Worm (Caenorhabditis elegans): ENCODE data around the gene leo-1.

- no peak for TF ChIP-seq aly-1 (tag; optimal IDR thresholded peaks at IDR 0.05)
- TF ChIP-seq B0310.2 (tag; optimal IDR thresholded peaks at IDR 0.05) = no peak
- TF ChIP-seq ceh-36 (tag; optimal IDR thresholded peaks at IDR 0.05) = no peak
- no peak for TF ChIP-seq tbx-37 (GFP tag; conservative IDR thresholded peaks at IDR 0.05)
- TF ChIP-seq ama-1 (optimal IDR thresholded peaks at IDR 0.05) = no peak
- no peak for TF ChIP-seq sea-1 (GFP tag; conservative IDR thresholded peaks at IDR 0.05)
- TF ChIP-seq ets-7 (tag; optimal IDR thresholded peaks at IDR 0.05) = no peak
- no peak for TF ChIP-seq hmg-4 (GFP tag; optimal IDR thresholded peaks at IDR 0.05)
- no peak for TF ChIP-seq flt-1 (GFP tag; IDR thresholded peaks at IDR 0.05)
- no peak for TF ChIP-seq tra-4 (tag; optimal IDR thresholded peaks at IDR 0.05)
- TF ChIP-seq hnd-1 (tag; optimal IDR thresholded peaks at IDR 0.05) = no peak
- TF ChIP-seq ceh-13 (GFP tag; optimal IDR thresholded peaks at IDR 0.05) = no peak
- no peak for TF ChIP-seq hmbx-1 (tag; optimal IDR thresholded peaks at IDR 0.05)
Measured at ce11 chrIV:11316106-11316505, 13.1 kb downstream of the leo-1 start.

Measured in whole organism, early embryonic.